Fruit fly (Drosophila melanogaster) whole organism, pupa: Measurements from ENCODE around the gene BG642167.

Source experiments
- CG10348 ChIP-seq: fragments of 200-800 bp; sonication (Bioruptor generic); IDR thresholded peaks from 2 replicates; pipeline ENCODE4 v1.3.6; 2022; ENCODE audit warnings: missing biosample characterization, missing genetic modification characterization
- CG12605 ChIP-seq: fragments of 200-800 bp; sonication (Bioruptor generic); IDR thresholded peaks from 2 replicates; pipeline ENCODE4 v1.3.6; 2022; ENCODE audit warnings: missing biosample characterization, missing genetic modification characterization
- CG14655 ChIP-seq: fragments of 200-800 bp; sonication (Bioruptor generic); optimal IDR thresholded peaks from 3 replicates; lab custom pipeline; 2017; ENCODE audit warnings: mild to moderate bottlenecking, missing biosample characterization, missing genetic modification reagents, missing genetic modification characterization
- CG15710 ChIP-seq: fragments of 200-800 bp; sonication (Bioruptor generic); optimal IDR thresholded peaks from 2 replicates; lab custom pipeline; 2018; ENCODE audit warnings: missing biosample characterization, mild to moderate bottlenecking, missing genetic modification characterization, moderate library complexity
- CG32121 ChIP-seq: fragments of 200-800 bp; sonication (Bioruptor generic); IDR thresholded peaks from 2 replicates; pipeline ENCODE4 v1.3.6; 2022; ENCODE audit warnings: missing biosample characterization, missing genetic modification characterization
- CG9948 ChIP-seq: fragments of 200-800 bp; sonication (Bioruptor generic); optimal IDR thresholded peaks from 2 replicates; lab custom pipeline; 2018; ENCODE audit warnings: missing biosample characterization, mild to moderate bottlenecking, missing genetic modification characterization, moderate library complexity
- EcR ChIP-seq: fragments of 200-800 bp; sonication (Bioruptor generic); optimal IDR thresholded peaks from 3 replicates; lab custom pipeline; 2019; ENCODE audit warnings: missing biosample characterization, missing genetic modification characterization, mild to moderate bottlenecking, moderate library complexity, missing genetic modification reagents
- Ets98B ChIP-seq: fragments of 200-800 bp; sonication (Bioruptor generic); IDR thresholded peaks from 2 replicates; pipeline ENCODE4 v1.3.6; 2022; ENCODE audit warnings: missing biosample characterization, missing genetic modification characterization
- Pif1A ChIP-seq: fragments of 200-800 bp; sonication (Bioruptor generic); optimal IDR thresholded peaks from 3 replicates; lab custom pipeline; 2016; ENCODE audit warnings: missing biosample characterization, missing genetic modification characterization
- Pif1B ChIP-seq: fragments of 200-800 bp; sonication (Bioruptor generic); optimal IDR thresholded peaks from 3 replicates; lab custom pipeline; 2016; ENCODE audit warnings: missing biosample characterization, missing genetic modification characterization
- fd96Ca ChIP-seq: fragments of 200-800 bp; sonication (Bioruptor generic); IDR thresholded peaks from 3 replicates; pipeline ENCODE4 v1.3.6; 2022; ENCODE audit warnings: missing biosample characterization, missing genetic modification characterization
- gl ChIP-seq: fragments of 200-800 bp; sonication (Bioruptor generic); optimal IDR thresholded peaks from 2 replicates; lab custom pipeline; 2018; ENCODE audit warnings: missing biosample characterization, mild to moderate bottlenecking, missing genetic modification characterization
- rn ChIP-seq: fragments of 200-800 bp; sonication (Bioruptor generic); IDR thresholded peaks from 2 replicates; pipeline ENCODE4 v1.3.6; 2022; ENCODE audit warnings: missing biosample characterization, missing genetic modification characterization

DNA sequence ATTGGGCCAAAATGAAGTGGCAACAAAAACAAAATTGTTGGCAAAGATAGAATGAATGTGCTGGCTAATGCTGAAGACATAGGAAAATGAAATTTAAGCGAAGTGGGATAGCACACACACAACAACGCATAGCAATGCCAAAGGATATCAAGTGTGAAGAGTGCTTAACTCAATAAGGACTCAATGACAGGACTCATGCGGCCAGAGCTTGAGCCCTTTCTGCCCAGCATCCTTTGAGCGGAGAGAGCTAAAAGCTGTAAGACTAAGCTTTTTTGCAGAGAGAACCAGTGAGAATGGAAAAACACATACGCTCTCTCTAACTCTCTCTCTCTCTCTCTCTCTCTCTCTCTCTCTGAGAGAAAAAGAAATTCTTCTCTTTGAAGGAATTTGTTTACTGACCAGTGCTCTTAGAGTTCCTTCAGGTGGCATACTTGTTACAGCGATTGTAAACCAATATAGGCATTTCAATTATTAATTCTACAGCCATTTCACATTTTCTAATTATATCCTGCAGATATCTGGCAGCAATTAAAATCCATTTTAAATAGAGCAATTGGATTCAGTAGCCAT is 23.3 kb upstream of the BG642167 start:
- TF ChIP-seq Ets98B (GFP tag; lab: Robert Waterston, UW), result no peak
- no peak for TF ChIP-seq rn
- no peak for TF ChIP-seq CG14655
- TF ChIP-seq CG10348 (GFP tag; lab: Robert Waterston, UW), result no peak
- TF ChIP-seq CG15710, result no peak
- no peak for TF ChIP-seq CG12605 (GFP tag; lab: Robert Waterston, UW)
- no peak for TF ChIP-seq Pif1B (GFP tag; lab: Kevin White, UChicago)
- no peak for TF ChIP-seq fd96Ca (GFP tag; lab: Robert Waterston, UW)
- no peak for TF ChIP-seq EcR (GFP tag; lab: Kevin White, UChicago)
- no peak for TF ChIP-seq Pif1A (GFP tag; lab: Kevin White, UChicago)
- TF ChIP-seq CG32121, result no peak
- TF ChIP-seq CG9948 (tag; lab: Kevin White, UChicago), result no peak
- no peak for TF ChIP-seq gl (tag; lab: Kevin White, UChicago)
